Worm (Caenorhabditis elegans): Measurements from ENCODE around the gene Y37E11B.1.

The Y37E11B.1 gene

ce11 chrIV:3548315-3548714 lies 31.1 kb upstream of the Y37E11B.1 start:
- TF ChIP-seq mxl-1 (tag; optimal IDR thresholded peaks at IDR 0.05) (no peak), mcd-1 (GFP tag; IDR thresholded peaks at IDR 0.05) (0 out of 2 replicates have a peak, but pooled peaks have one; percentile 10), F10E7.11 (tag; optimal IDR thresholded peaks at IDR 0.05) (no peak), egl-44 (GFP tag; IDR thresholded peaks at IDR 0.05) (no peak), attf-5 (GFP tag; optimal IDR thresholded peaks at IDR 0.05) (peak; percentile 36), hmg-1.2 (GFP tag; IDR thresholded peaks at IDR 0.05) (peak; percentile 79), tbx-9 (tag; optimal IDR thresholded peaks at IDR 0.05; ENCODE audit: borderline replicate concordance) (no peak), K12H6.12 (tag; optimal IDR thresholded peaks at IDR 0.05) (no peak), atf-7 (tag; optimal IDR thresholded peaks at IDR 0.05) (no peak), nhr-80 (tag; optimal IDR thresholded peaks at IDR 0.05) (peak; percentile 62), snpc-1.1 (tag; optimal IDR thresholded peaks at IDR 0.05; ENCODE audit: insufficient read depth) (no peak), B0261.1 (tag; optimal IDR thresholded peaks at IDR 0.05) (no peak)

- TF ChIP-seq him-1 (tag; optimal IDR thresholded peaks at IDR 0.05) (peak; percentile 70), B0261.1 (tag; optimal IDR thresholded peaks at IDR 0.05) (peak; percentile 89), K11D2.4 (GFP tag; IDR thresholded peaks at IDR 0.05) (0 out of 2 replicates have a peak, but pooled peaks have one; percentile 46), repo-1 (tag; optimal IDR thresholded peaks at IDR 0.05) (no peak), F55B11.4 (tag; optimal IDR thresholded peaks at IDR 0.05; ENCODE audit: borderline replicate concordance, insufficient read depth) (no peak), mes-4 (tag; optimal IDR thresholded peaks at IDR 0.05) (peak; percentile 31), Y56A3A.18 (GFP tag; IDR thresholded peaks at IDR 0.05) (peak; percentile 69; the same call in 1 of the 2 replicates), hrde-1 (tag; optimal IDR thresholded peaks at IDR 0.05; ENCODE audit: borderline replicate concordance) (peak; percentile 65), F52B5.7 (tag; optimal IDR thresholded peaks at IDR 0.05) (peak; percentile 52), ama-1 (optimal IDR thresholded peaks at IDR 0.05) (no peak), ama-1 (GFP tag; optimal IDR thresholded peaks at IDR 0.05) (peak; percentile 54 to 78), cebp-2 (GFP tag; IDR thresholded peaks at IDR 0.05) (no peak), lsy-27 (tag; optimal IDR thresholded peaks at IDR 0.05; ENCODE audit: borderline replicate concordance, insufficient read depth) (no peak), F49E8.2 (tag; optimal IDR thresholded peaks at IDR 0.05; ENCODE audit: insufficient read depth) (no peak), ZK185.1 (tag; optimal IDR thresholded peaks at IDR 0.05; ENCODE audit: poor library complexity, severe bottlenecking) (peak; percentile 91), hlh-12 (tag; optimal IDR thresholded peaks at IDR 0.05) (peak; percentile 0), bed-1 (GFP tag; IDR thresholded peaks at IDR 0.05) (no peak), ztf-6 (GFP tag; IDR thresholded peaks at IDR 0.05) (no peak), nhr-120 (GFP tag; IDR thresholded peaks at IDR 0.05) (no peak), dox-1 (GFP tag; IDR thresholded peaks at IDR 0.05) (peak; percentile 78), D2030.7 (GFP tag; IDR thresholded peaks at IDR 0.05) (peak; percentile 57; the same call in 1 of the 2 replicates), bed-2 (GFP tag; IDR thresholded peaks at IDR 0.05) (no peak), snpc-1.3 (tag; optimal IDR thresholded peaks at IDR 0.05; ENCODE audit: insufficient read depth) (peak; percentile 7), snpc-3.4 (tag; optimal IDR thresholded peaks at IDR 0.05) (peak; percentile 65), zfh-2 (GFP tag; conservative IDR thresholded peaks at IDR 0.05) (peak; percentile 69), sptf-2 (GFP tag; optimal IDR thresholded peaks at IDR 0.05) (no peak), tlf-1 (GFP tag; optimal IDR thresholded peaks at IDR 0.05) (no peak), attf-3 (GFP tag; conservative IDR thresholded peaks at IDR 0.05) (no peak), let-526 (GFP tag; IDR thresholded peaks at IDR 0.05) (no peak), attf-6 (GFP tag; IDR thresholded peaks at IDR 0.05) (no peak), B0336.3 (GFP tag; IDR thresholded peaks at IDR 0.05) (no peak), lin-26 (GFP tag; IDR thresholded peaks at IDR 0.05) (peak; percentile 93), attf-5 (GFP tag; optimal IDR thresholded peaks at IDR 0.05) (peak; percentile 32), madf-3 (GFP tag; IDR thresholded peaks at IDR 0.05) (no peak), lsl-1 (GFP tag; optimal IDR thresholded peaks at IDR 0.05) (peak; percentile 31), F22D6.2 (tag; optimal IDR thresholded peaks at IDR 0.05) (no peak)
Measured at ce11 chrIV:3551777-3552462, 27.5 kb upstream of the Y37E11B.1 start.
